Worm (Caenorhabditis elegans) whole organism, L1 larva: ENCODE data around the gene F55C12.2.
A peak's percentile ranks its signal among the peaks of the same experiment; 100 is the strongest.

Experiments used
- F16B12.6 ChIP-seq: fragments of 150-350 bp; optimal IDR thresholded peaks from 2 replicates; lab custom pipeline; 2014; ENCODE audit warnings: missing biosample characterization, missing genetic modification characterization
- Y116A8C.19 ChIP-seq: sonication (generic microtip); optimal IDR thresholded peaks from 2 replicates; lab custom pipeline; 2016; ENCODE audit warnings: missing compliant biosample characterization, missing genetic modification characterization, borderline replicate concordance
- ceh-82 ChIP-seq, 3 experiments: fragments of 150-350 bp in 1 of 3; sonication (generic microtip) in 2 of 3; optimal IDR thresholded peaks; 2 replicates each; lab custom pipeline; 2014 to 2017; ENCODE audit warnings: missing biosample characterization in 3 of 3, missing genetic modification characterization in 3 of 3
- ceh-90 ChIP-seq: sonication (generic microtip); optimal IDR thresholded peaks from 2 replicates; lab custom pipeline; 2016; ENCODE audit warnings: missing genetic modification characterization, missing compliant biosample characterization
- dpl-1 ChIP-seq, 3 experiments: fragments of 150-350 bp in 2 of 3; sonication (generic microtip) in 1 of 3; optimal IDR thresholded peaks; 2 replicates each; lab custom pipeline; 2014 to 2017; ENCODE audit warnings: missing biosample characterization in 3 of 3, missing genetic modification characterization in 3 of 3, missing genetic modification reagents in 3 of 3
- dsc-1 ChIP-seq: sonication (generic microtip); optimal IDR thresholded peaks from 2 replicates; lab custom pipeline; 2016; ENCODE audit warnings: mild to moderate bottlenecking, missing genetic modification characterization, missing compliant biosample characterization
- efl-1 ChIP-seq, 4 experiments: fragments of 150-350 bp; optimal IDR thresholded peaks in 3 of 4; peaks in 1 of 4; 1 replicate in 1 of 4; 2 replicates in 3 of 4; lab custom pipeline; 2014; ENCODE audit warnings: missing biosample characterization in 2 of 4, missing genetic modification characterization in 2 of 4, missing genetic modification reagents in 2 of 4
- egl-13 ChIP-seq: sonication (generic microtip); optimal IDR thresholded peaks from 2 replicates; lab custom pipeline; 2016; ENCODE audit warnings: missing genotype, missing genetic modification reagents, missing genetic modification characterization, missing compliant biosample characterization
- elt-2 ChIP-seq: sonication (generic microtip); optimal IDR thresholded peaks from 2 replicates; lab custom pipeline; 2016; ENCODE audit warnings: missing genetic modification characterization, mild to moderate bottlenecking, inconsistent platforms, missing compliant biosample characterization, missing genetic modification reagents
- fkh-10 ChIP-seq: sonication (generic microtip); optimal IDR thresholded peaks from 2 replicates; lab custom pipeline; 2017; ENCODE audit warnings: missing biosample characterization, missing genetic modification reagents, missing genetic modification characterization
- fkh-4 ChIP-seq: sonication (generic microtip); optimal IDR thresholded peaks from 2 replicates; lab custom pipeline; 2016; ENCODE audit warnings: missing compliant biosample characterization, missing genetic modification characterization, borderline replicate concordance
- hlh-4 ChIP-seq: sonication (generic microtip); optimal IDR thresholded peaks from 2 replicates; lab custom pipeline; 2016; ENCODE audit warnings: mild to moderate bottlenecking, missing genetic modification characterization, missing compliant biosample characterization
- hpl-2 ChIP-seq: fragments of 150-350 bp; optimal IDR thresholded peaks from 2 replicates; lab custom pipeline; 2014; ENCODE audit warnings: missing biosample characterization, missing genetic modification reagents, missing genetic modification characterization
- irx-1 ChIP-seq: sonication (generic microtip); optimal IDR thresholded peaks from 2 replicates; lab custom pipeline; 2016; ENCODE audit warnings: missing genetic modification characterization, missing compliant biosample characterization
- lin-14 ChIP-seq: fragments of 200-800 bp; sonication (Bioruptor generic); optimal IDR thresholded peaks from 2 replicates; lab custom pipeline; 2018; ENCODE audit warnings: mild to moderate bottlenecking, missing genetic modification characterization, moderate library complexity, missing compliant biosample characterization
- lin-15B ChIP-seq: fragments of 150-350 bp; sonication (generic microtip); optimal IDR thresholded peaks from 3 replicates; lab custom pipeline; 2014; ENCODE audit warnings: missing biosample characterization, missing genetic modification characterization
- lin-35 ChIP-seq, 2 experiments: fragments of 150-350 bp; optimal IDR thresholded peaks; 2 replicates each; lab custom pipeline; 2014; ENCODE audit warnings: missing biosample characterization in 2 of 2, missing genetic modification characterization in 2 of 2, missing genetic modification reagents in 2 of 2
- lin-39 ChIP-seq: fragments of 150-350 bp; optimal IDR thresholded peaks from 2 replicates; lab custom pipeline; 2014; ENCODE audit warnings: missing biosample characterization, missing genetic modification reagents, missing genetic modification characterization
- lsy-2 ChIP-seq, 2 experiments: fragments of 150-350 bp; optimal IDR thresholded peaks; 2 replicates each; lab custom pipeline; 2014; ENCODE audit warnings: missing biosample characterization in 2 of 2, missing genetic modification characterization in 2 of 2
- mab-9 ChIP-seq: fragments of 200-800 bp; sonication (Bioruptor generic); IDR thresholded peaks from 2 replicates; pipeline ENCODE4 v1.3.6; 2022; ENCODE audit warnings: missing genetic modification reagents, missing genetic modification characterization, missing compliant biosample characterization
- mdl-1 ChIP-seq, 2 experiments: fragments of 150-350 bp; optimal IDR thresholded peaks; 2 replicates each; lab custom pipeline; 2014 to 2017; ENCODE audit warnings: missing biosample characterization in 2 of 2, missing genetic modification characterization in 2 of 2, inconsistent platforms in 1 of 2
- nhr-11 ChIP-seq: fragments of 150-350 bp; optimal IDR thresholded peaks from 2 replicates; lab custom pipeline; 2014; ENCODE audit warnings: missing biosample characterization, missing genetic modification characterization
- nhr-12 ChIP-seq: sonication (generic microtip); optimal IDR thresholded peaks from 2 replicates; lab custom pipeline; 2017; ENCODE audit warnings: missing biosample characterization, missing genetic modification characterization
- nhr-20 ChIP-seq: sonication (generic microtip); optimal IDR thresholded peaks from 2 replicates; lab custom pipeline; 2016; ENCODE audit warnings: mild to moderate bottlenecking, missing genetic modification characterization, missing compliant biosample characterization
- nhr-28 ChIP-seq: fragments of 150-350 bp; optimal IDR thresholded peaks from 2 replicates; lab custom pipeline; 2014; ENCODE audit warnings: missing biosample characterization, missing genetic modification characterization
- nhr-47 ChIP-seq: sonication (generic microtip); optimal IDR thresholded peaks from 2 replicates; lab custom pipeline; 2016; ENCODE audit warnings: mild to moderate bottlenecking, missing genetic modification characterization, moderate library complexity, missing compliant biosample characterization
- nhr-77 ChIP-seq: fragments of 150-350 bp; optimal IDR thresholded peaks from 2 replicates; lab custom pipeline; 2014; ENCODE audit warnings: missing biosample characterization, missing genetic modification characterization
- nhr-85 ChIP-seq: sonication (generic microtip); peaks from one replicate; lab custom pipeline; 2016; ENCODE audit warnings: missing genetic modification characterization, inconsistent platforms, missing compliant biosample characterization
- rnt-1 ChIP-seq: sonication (generic microtip); optimal IDR thresholded peaks from 2 replicates; lab custom pipeline; 2016; ENCODE audit warnings: mild to moderate bottlenecking, missing genetic modification characterization, moderate library complexity, missing compliant biosample characterization
- skn-1 ChIP-seq: fragments of 150-350 bp; optimal IDR thresholded peaks from 2 replicates; lab custom pipeline; 2014; ENCODE audit warnings: missing biosample characterization, missing genetic modification characterization
- snpc-4 ChIP-seq: fragments of 150-350 bp; optimal IDR thresholded peaks from 2 replicates; lab custom pipeline; 2014; ENCODE audit warnings: missing biosample characterization, missing genetic modification characterization
- snu-23 ChIP-seq: sonication (generic microtip); optimal IDR thresholded peaks from 2 replicates; lab custom pipeline; 2016; ENCODE audit warnings: missing genetic modification characterization, missing compliant biosample characterization
- sox-4 ChIP-seq: sonication (generic microtip); optimal IDR thresholded peaks from 2 replicates; lab custom pipeline; 2016; ENCODE audit warnings: missing genetic modification characterization, missing compliant biosample characterization
- tlp-1 ChIP-seq: fragments of 150-350 bp; optimal IDR thresholded peaks from 2 replicates; lab custom pipeline; 2014; ENCODE audit warnings: missing biosample characterization, missing genetic modification characterization
- unc-30 ChIP-seq: sonication (generic microtip); optimal IDR thresholded peaks from 2 replicates; lab custom pipeline; 2017; ENCODE audit warnings: missing biosample characterization, missing genetic modification characterization
- unc-86 ChIP-seq: sonication (generic microtip); optimal IDR thresholded peaks from 2 replicates; lab custom pipeline; 2016; ENCODE audit warnings: missing genetic modification characterization, missing compliant biosample characterization
- zag-1 ChIP-seq: fragments of 150-350 bp; optimal IDR thresholded peaks from 2 replicates; lab custom pipeline; 2014; ENCODE audit warnings: missing biosample characterization, missing genetic modification characterization

The F55C12.2 gene

ce11 chrII:5860621-5861020, 16.0 kb upstream of the F55C12.2 start:
- no peak for TF ChIP-seq nhr-47
- peak; percentile 49 for TF ChIP-seq lin-14 (GFP tag; lab: Kevin White, UChicago)

ce11 chrII:5863893-5864292, 12.7 kb upstream of the F55C12.2 start, which contains the start of gene tag-234:
tag-234 (plus strand) TSS chrII:5864193.
- TF ChIP-seq rnt-1 (tag; lab: Kevin White, UChicago) (no peak), lin-39 (no peak), elt-2 (peak; percentile 2), mab-9 (no peak), lin-35 (GFP tag; optimal IDR thresholded peaks at IDR 0.05; lab: Kevin White, UChicago) (no peak)

- TF ChIP-seq elt-2 (peak; percentile 47), nhr-28 (no peak)
Observed at ce11 chrII:5865405-5866308, 11.0 kb upstream of the F55C12.2 start, which contains the start of gene F55C12.19. F55C12.19 (plus strand) TSS chrII:5866139.

DNA sequence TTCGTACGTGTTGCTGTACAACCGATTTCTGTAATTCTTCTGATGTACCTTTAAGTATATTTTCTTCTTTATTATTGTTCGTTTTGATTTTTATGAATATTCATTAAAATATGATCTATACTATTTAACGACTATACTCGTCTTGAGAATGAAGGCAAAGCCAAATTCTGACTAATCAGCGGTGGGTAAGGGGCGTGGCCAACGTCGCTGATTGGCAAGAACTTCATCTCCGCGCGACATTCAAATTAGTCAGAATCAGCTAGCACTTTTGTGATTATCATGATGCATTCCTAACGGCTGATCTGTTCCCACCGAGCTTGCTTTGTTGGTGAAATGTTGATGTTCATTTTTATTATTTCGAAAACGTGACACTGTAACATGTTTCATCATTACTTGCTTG, 9.7 kb upstream of the F55C12.2 start:
- TF ChIP-seq nhr-12 (no peak), tlp-1 (tag; lab: Kevin White, UChicago) (no peak), efl-1 (optimal IDR thresholded peaks at IDR 0.05; lab: Kevin White, UChicago) (no peak), efl-1 (GFP tag; optimal IDR thresholded peaks at IDR 0.05 in 1 of 2; lab: Kevin White, UChicago) (peak in 1 of 2 experiments; percentile 40), dpl-1 (GFP tag; optimal IDR thresholded peaks at IDR 0.05; lab: Kevin White, UChicago) (peak in 1 of 3 experiments; percentile 20), hlh-4 (no peak)

ce11 chrII:5871508-5871907, 5.1 kb upstream of the F55C12.2 start:
- no peak for TF ChIP-seq ceh-90 (tag; lab: Kevin White, UChicago)
- TF ChIP-seq nhr-85 = peak; percentile 39
- peak; percentile 48 for TF ChIP-seq dsc-1
- peak; percentile 48 for TF ChIP-seq lin-14 (GFP tag; lab: Kevin White, UChicago)
- no peak for TF ChIP-seq tlp-1 (tag; lab: Kevin White, UChicago)
- TF ChIP-seq lsy-2 (tag; optimal IDR thresholded peaks at IDR 0.05; lab: Kevin White, UChicago) = peak in 1 of 2 experiments; percentile 15
- no peak for TF ChIP-seq fkh-10 (GFP tag; lab: Kevin White, UChicago)

ce11 chrII:5872414-5872813, 4.2 kb upstream of the F55C12.2 start:
- TF ChIP-seq sox-4 (tag; lab: Kevin White, UChicago) (no peak), elt-2 (peak; percentile 51)

ce11 chrII:5873564-5874070, 3.0 kb upstream of the F55C12.2 start, which contains the start of gene tex-2:
tex-2 (minus strand) TSS chrII:5873614.
- TF ChIP-seq irx-1 (tag; lab: Kevin White, UChicago) (no peak), unc-86 (tag; lab: Kevin White, UChicago) (peak; percentile 4), lin-15B (tag; lab: Kevin White, UChicago) (peak; percentile 38), snpc-4 (tag; lab: Kevin White, UChicago) (no peak), efl-1 (optimal IDR thresholded peaks at IDR 0.05; lab: Kevin White, UChicago) (peak; percentile 36 to 44), efl-1 (GFP tag; optimal IDR thresholded peaks at IDR 0.05 in 1 of 2; lab: Kevin White, UChicago) (no peak), nhr-85 (no peak), unc-30 (tag; lab: Kevin White, UChicago) (no peak), mdl-1 (tag; optimal IDR thresholded peaks at IDR 0.05; lab: Kevin White, UChicago) (no peak), egl-13 (tag; lab: Kevin White, UChicago) (no peak), fkh-4 (no peak), hpl-2 (GFP tag; lab: Kevin White, UChicago) (no peak), skn-1 (tag; lab: Kevin White, UChicago) (no peak), nhr-20 (tag; lab: Kevin White, UChicago) (peak; percentile 41), sox-4 (tag; lab: Kevin White, UChicago) (no peak), nhr-11 (tag; lab: Kevin White, UChicago) (no peak), ceh-82 (tag; optimal IDR thresholded peaks at IDR 0.05; lab: Kevin White, UChicago) (peak in 2 of 3 experiments; percentile 24), F16B12.6 (no peak), Y116A8C.19 (tag; lab: Kevin White, UChicago) (no peak), nhr-77 (tag; lab: Kevin White, UChicago) (no peak), dpl-1 (GFP tag; optimal IDR thresholded peaks at IDR 0.05; lab: Kevin White, UChicago) (peak in 2 of 3 experiments; percentile 3 to 14), nhr-12 (no peak), hlh-4 (no peak), zag-1 (tag; lab: Kevin White, UChicago) (no peak), snu-23 (GFP tag; lab: Kevin White, UChicago) (peak; percentile 22), tlp-1 (tag; lab: Kevin White, UChicago) (no peak)
